Fruit fly (Drosophila melanogaster): ENCODE data around the gene DCTN1-p150.

Gene DCTN1-p150

DNA sequence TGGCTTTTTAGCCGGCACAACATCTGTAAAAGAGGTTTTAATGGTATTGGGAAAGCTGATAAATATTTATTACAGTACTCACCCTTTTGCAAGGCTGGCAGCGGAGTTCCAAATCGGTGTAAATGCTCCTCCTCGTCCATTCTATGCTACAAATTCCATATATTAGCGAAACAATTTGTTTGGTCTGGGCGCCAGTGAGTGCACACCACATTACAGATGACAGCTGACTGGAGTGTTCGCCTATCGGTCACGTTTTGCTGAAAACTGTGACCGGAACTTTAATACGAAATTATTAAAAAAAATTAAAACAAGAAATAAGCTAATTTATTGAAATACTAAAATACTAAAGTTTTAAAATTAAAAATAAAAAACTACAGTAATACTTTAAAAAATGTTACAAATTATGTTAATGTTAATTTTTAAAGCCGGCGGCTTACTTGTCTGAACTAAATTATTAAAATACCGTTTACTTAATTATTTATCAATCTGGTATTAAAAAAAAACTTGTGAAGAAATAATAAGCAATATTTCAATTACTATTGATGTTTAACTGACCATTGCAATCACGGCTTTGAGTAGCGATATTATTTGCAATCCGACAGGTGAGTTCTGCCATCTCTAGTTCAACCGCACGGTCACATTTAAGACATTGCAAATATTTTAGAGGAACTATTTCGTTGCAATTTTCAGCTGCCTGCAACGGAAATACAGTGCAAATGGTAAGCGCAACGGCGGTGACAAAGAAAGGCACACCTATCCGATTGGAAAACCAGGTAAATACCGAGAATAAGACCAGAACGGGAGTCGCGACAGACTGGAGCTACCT lies at the start of gene DCTN1-p150, which contains the start of gene CG8833:
TSS of gene DCTN1-p150 (plus strand) at position 619 of the 826 bp plus-strand sequence.
TSS of gene CG8833 (minus strand) at position 232 of the 826 bp plus-strand sequence.
- TF ChIP-seq HLH106 (tag; optimal IDR thresholded peaks at IDR 0.05) (peak; percentile 35), woc (GFP tag; optimal IDR thresholded peaks at IDR 0.05) (peak; percentile 51), CG9705 (GFP tag; optimal IDR thresholded peaks at IDR 0.05) (peak; percentile 2), OdsH (GFP tag; optimal IDR thresholded peaks at IDR 0.05) (no peak), dl (GFP tag; optimal IDR thresholded peaks at IDR 0.05; ENCODE audit: insufficient read depth in 1 of 2, partially characterized antibody in 2 of 2) (no peak), Hr83 (GFP tag; optimal IDR thresholded peaks at IDR 0.05; ENCODE audit: poor library complexity, severe bottlenecking) (peak; percentile 62), Myc (optimal IDR thresholded peaks at IDR 0.05) (peak; percentile 8), ey (GFP tag; optimal IDR thresholded peaks at IDR 0.05) (peak; percentile 27), psq (GFP tag; optimal IDR thresholded peaks at IDR 0.05) (peak; percentile 43)

DNA sequence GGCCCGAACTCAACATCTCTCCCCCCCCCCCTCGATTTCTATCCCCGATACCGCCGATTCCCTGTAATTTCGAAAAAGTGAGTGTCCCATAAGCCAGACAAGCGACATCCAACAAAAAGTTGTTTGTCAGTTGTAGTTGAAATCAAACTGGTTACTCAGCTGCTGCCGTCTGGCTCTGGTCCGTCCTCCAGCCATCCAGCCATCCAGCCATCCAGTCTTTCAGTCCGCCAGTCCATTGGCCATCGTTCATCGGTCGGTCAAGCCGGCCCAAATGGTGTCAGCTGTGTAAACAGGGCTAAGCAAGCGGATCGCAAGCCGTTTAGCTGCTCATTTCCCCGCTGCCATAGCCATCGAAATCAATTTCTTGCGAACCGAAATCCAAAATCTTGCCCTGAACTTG lies 47.6 kb upstream of the DCTN1-p150 start:
- no peak for TF ChIP-seq Hr78 (GFP tag; optimal IDR thresholded peaks at IDR 0.05)

DNA sequence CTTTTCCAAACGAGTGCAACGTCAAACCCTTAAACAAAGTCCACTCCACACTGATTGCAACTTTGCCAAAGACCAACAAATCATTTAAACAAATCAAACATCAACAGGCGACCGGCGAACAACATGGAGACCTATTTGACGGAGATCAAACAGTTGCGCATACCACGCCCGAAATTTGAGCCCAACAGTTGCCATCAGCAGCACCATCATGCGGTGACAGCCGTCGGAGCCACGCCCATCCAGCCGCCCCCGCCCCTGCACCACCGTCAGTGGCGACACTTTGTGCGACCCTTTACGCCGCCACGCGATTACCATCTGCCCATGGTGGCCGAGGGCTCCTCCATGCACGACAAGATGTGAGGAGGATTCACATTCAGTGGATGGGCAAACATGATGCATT lies 46.7 kb upstream of the DCTN1-p150 start:
- TF ChIP-seq Dfd (GFP tag; optimal IDR thresholded peaks at IDR 0.05) = peak; percentile 27
- TF ChIP-seq tai (GFP tag; optimal IDR thresholded peaks at IDR 0.05) = no peak
- no peak for TF ChIP-seq ey (GFP tag; optimal IDR thresholded peaks at IDR 0.05)

DNA sequence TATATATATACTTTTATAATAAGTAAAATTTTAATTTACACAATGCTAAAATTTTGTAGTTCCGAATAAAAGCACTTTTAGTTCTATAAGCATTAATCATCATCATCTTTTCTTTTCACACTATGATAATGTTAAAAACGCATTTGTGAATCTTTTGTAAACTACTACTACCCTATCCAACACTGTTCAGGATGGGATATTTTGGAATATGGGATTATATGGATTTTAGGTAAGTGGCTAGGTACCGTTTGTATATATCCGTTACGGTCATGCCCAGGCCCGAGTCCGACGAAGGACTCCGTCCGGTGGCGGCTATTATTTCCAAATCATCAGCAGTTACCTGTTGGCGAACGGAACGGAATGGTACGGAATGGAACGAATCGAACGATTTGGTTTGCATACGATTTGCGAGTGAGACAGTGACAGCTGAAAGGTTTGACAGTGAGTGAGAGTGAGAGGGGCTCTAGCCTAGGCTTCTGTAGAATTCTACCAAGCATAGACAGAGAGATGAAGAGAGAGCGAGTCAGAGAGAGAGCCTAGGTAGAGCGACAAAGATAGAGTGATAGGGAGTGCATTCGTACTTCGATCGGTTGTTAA lies 44.6 kb upstream of the DCTN1-p150 start:
- TF ChIP-seq brk (GFP tag; optimal IDR thresholded peaks at IDR 0.05) = no peak
- no peak for TF ChIP-seq Mio (GFP tag; optimal IDR thresholded peaks at IDR 0.05)
- TF ChIP-seq Myc (optimal IDR thresholded peaks at IDR 0.05) = no peak
- no peak for TF ChIP-seq GATAd (GFP tag; optimal IDR thresholded peaks at IDR 0.05)
- TF ChIP-seq CG9705 (GFP tag; optimal IDR thresholded peaks at IDR 0.05) = no peak
- no peak for TF ChIP-seq Dif (GFP tag; optimal IDR thresholded peaks at IDR 0.05; ENCODE audit: partially characterized antibody)
- no peak for TF ChIP-seq Hnf4 (GFP tag; optimal IDR thresholded peaks at IDR 0.05)
- no peak for TF ChIP-seq Jra (GFP tag; optimal IDR thresholded peaks at IDR 0.05)
- no peak for TF ChIP-seq h (GFP tag; optimal IDR thresholded peaks at IDR 0.05)
- TF ChIP-seq psq (GFP tag; optimal IDR thresholded peaks at IDR 0.05) = no peak
- no peak for TF ChIP-seq fru (GFP tag; optimal IDR thresholded peaks at IDR 0.05)

DNA sequence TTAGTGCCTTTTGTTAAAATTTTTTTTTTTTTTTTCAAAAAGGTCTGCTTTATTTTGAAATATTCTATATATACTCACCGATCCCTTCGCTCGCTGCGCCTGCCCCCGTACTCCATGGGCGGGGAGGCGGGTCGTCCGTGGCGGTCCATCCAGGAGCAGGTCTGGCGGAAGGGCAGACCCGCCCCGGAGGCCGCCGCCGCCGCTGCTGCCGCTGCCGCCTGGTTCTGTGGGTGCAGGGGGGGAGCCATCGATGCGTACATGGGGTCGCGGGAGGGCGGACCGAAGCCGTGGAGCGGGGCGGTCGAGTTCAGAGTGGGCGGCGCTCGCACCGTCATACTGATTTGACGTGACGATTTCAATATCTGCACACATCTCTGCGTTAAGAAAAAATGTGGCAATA lies 42.1 kb upstream of the DCTN1-p150 start:
- TF ChIP-seq Dfd (GFP tag; optimal IDR thresholded peaks at IDR 0.05) (peak; percentile 82), ey (GFP tag; optimal IDR thresholded peaks at IDR 0.05) (no peak)

DNA sequence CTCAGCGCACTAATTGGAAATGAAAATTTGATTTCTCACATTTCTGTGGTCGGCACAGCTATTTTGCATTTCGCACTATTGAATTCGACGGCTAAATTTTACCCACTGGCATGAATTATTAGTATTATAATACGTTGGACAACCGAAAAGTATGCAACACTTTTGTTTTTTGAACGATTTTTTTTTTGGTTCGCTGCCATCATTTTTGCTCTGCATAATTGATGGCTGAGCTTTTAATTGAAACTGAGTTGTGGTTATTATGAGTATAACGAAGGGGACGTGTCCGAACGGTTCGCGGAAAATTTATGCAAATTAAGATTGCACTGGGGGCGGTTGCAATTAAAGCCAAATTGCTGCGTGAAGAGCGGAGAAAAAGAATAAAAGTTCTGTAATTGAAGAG lies 28.6 kb upstream of the DCTN1-p150 start:
- TF ChIP-seq foxo (GFP tag; optimal IDR thresholded peaks at IDR 0.05) = no peak
- TF ChIP-seq dmrt93B (GFP tag; optimal IDR thresholded peaks at IDR 0.05) = no peak
- TF ChIP-seq dl (GFP tag; optimal IDR thresholded peaks at IDR 0.05; ENCODE audit: insufficient read depth in 1 of 2, partially characterized antibody in 2 of 2) = no peak
- no peak for TF ChIP-seq CG9705 (GFP tag; optimal IDR thresholded peaks at IDR 0.05)
- peak; percentile 68 for TF ChIP-seq Myc (optimal IDR thresholded peaks at IDR 0.05)
- peak; percentile 18 for TF ChIP-seq Vsx2 (GFP tag; optimal IDR thresholded peaks at IDR 0.05; ENCODE audit: partially characterized antibody)

DNA sequence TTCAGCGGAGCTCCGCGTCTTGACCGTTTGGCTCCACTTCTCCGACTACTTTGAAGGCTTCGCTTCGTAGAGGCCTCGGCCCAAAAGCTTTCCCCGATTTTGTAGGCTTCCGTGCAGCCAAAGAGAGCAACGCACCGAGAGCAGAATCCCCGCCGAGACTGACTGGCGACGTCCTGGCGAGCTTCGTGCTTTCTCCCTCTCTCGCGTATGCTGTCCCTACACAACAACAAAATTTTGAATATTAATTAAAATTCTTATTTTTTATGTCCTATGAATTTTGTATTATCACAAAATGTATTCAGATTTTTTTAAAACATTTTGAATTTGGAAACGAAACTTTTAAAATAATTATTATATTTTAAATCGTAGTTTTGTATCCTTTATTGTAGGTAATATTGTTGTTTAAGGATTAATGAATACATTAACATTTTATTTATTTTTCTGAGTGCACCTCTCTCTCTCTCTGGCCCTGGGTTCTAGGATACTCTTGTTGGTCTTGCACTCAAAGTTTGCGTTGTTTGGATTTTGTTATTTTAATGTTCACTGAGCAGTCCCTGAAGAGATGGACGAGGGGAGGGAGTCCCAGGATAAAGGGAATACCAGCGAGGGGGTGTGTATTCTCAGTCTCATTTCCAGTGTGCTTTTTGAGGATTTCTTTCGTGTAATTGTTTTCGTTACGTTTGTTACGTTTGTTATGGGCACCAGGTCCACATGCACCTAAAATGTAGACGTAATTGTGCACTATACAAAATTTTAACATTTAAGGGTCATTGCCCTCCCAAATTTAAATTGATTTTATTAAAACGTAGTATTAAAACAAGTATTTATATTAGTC lies 25.8 kb upstream of the DCTN1-p150 start, which contains the start of gene dysc:
TSS of gene dysc (minus strand) at position 51 of the 835 bp plus-strand sequence.
- TF ChIP-seq Sp1 (GFP tag; optimal IDR thresholded peaks at IDR 0.05) (peak; percentile 11), Mio (GFP tag; optimal IDR thresholded peaks at IDR 0.05) (no peak), HLH106 (tag; optimal IDR thresholded peaks at IDR 0.05) (no peak), OdsH (GFP tag; optimal IDR thresholded peaks at IDR 0.05) (no peak)
